Fruit fly (Drosophila melanogaster): ENCODE data around the gene CG32066.

CG32066 gene

DNA sequence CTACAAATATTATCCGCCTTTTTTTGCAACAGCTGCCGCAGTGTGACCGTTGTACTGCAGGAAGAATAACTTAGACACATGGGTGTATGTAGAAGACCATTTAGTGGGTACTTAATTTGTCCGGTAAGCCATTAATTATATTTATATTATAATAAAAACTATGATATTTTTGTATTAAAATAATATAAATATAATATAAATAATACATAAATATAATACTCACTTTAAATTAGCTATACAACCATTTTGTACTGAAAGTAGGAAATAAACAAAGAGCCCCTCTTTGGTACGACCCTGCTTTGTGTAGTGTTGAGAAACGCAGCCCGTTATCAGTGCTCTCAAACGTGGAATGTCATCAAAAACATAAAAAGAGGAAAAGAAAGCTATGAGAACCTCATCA, 23.0 kb downstream of the CG32066 start, which contains the start of gene Cnep1r2:
Gene Cnep1r2, plus strand, starts transcription at position 328 of the 400 bp plus-strand sequence.
- TF ChIP-seq pan (optimal IDR thresholded peaks at IDR 0.05): no peak
- no peak for TF ChIP-seq CG8478 (optimal IDR thresholded peaks at IDR 0.05)
- TF ChIP-seq psq (optimal IDR thresholded peaks at IDR 0.05): no peak
- no peak for TF ChIP-seq EcR (GFP tag; optimal IDR thresholded peaks at IDR 0.05)

DNA sequence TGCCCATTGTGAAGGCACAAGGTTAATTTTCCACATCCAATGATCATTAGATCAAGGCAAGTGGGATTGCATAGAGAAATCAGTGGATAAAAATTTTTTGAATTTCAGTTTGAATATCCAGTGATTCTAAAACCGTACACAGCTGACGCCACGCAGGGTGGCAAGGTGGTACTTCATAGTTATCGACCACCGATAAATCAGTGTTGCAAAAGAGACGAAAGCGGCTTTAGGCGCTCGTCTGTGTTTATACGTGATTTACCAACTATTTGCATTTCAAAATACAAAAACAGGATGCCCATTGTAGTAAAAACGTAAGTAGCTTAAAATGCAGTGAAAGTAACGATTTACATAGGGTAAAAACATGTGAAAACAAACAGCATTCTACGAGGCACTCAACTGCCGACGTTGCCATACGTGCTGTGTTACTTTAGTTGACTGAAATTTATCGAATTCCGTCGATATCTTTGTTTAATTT, 29.9 kb downstream of the CG32066 start, which contains the start of the genes CG42535, CG34001 and hay:
Gene CG42535, minus strand, starts transcription at position 51 of the 475 bp plus-strand sequence.
Gene CG34001, plus strand, starts transcription at position 195 of the 475 bp plus-strand sequence.
Gene hay, plus strand, starts transcription at position 195 of the 475 bp plus-strand sequence.
- TF ChIP-seq psq (optimal IDR thresholded peaks at IDR 0.05): no peak
- TF ChIP-seq Dll (optimal IDR thresholded peaks at IDR 0.05): no peak
- no peak for TF ChIP-seq usp (GFP tag; optimal IDR thresholded peaks at IDR 0.05)
- TF ChIP-seq pan (optimal IDR thresholded peaks at IDR 0.05): no peak
- TF ChIP-seq CG8478 (optimal IDR thresholded peaks at IDR 0.05): no peak
- no peak for TF ChIP-seq EcR (GFP tag; optimal IDR thresholded peaks at IDR 0.05)

DNA sequence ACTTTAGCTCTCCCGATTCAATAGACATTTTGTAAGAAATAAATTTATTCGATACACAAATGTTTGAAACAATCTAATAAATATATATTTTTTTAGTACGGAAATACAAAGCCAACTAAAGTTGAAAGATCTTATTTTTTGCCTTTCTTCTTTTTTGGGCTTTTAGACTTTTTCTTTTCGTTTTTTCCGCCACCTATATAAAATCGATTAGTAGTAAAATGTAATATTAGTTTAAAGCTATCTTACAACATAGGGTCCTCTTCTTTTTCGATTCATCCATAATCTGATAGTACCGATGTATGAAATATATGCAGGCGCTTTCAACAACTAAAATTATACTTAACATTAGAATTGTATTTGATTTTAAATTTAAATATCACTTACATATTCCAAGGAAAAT, 30.8 kb downstream of the CG32066 start, which contains the start of gene CG42536:
Gene CG42536, minus strand, starts transcription at position 101 of the 400 bp plus-strand sequence.
- no peak for TF ChIP-seq CG8478 (optimal IDR thresholded peaks at IDR 0.05)
- no peak for TF ChIP-seq Dll (optimal IDR thresholded peaks at IDR 0.05)
- no peak for TF ChIP-seq psq (optimal IDR thresholded peaks at IDR 0.05)
- no peak for TF ChIP-seq pan (optimal IDR thresholded peaks at IDR 0.05)
- TF ChIP-seq usp (GFP tag; optimal IDR thresholded peaks at IDR 0.05): no peak
- TF ChIP-seq EcR (GFP tag; optimal IDR thresholded peaks at IDR 0.05): no peak

DNA sequence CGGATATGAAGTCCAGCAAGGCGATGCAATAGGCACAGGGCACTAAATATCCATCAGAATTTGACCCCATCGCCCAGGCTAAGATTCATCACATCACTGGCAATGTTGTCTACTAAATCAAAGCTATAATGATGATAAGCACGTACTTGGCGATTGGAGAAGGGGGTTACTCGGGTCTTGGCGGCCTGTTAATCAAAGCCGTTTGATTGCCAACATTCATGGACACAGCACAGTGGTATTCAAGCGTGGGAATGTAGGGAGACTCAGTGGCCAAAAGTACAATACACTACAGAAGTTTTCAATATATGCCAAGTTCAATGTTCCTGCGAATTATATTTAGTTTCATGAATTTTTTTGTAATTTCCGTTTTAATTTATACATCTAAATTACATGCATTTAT, 32.4 kb downstream of the CG32066 start, which contains the start of gene CG14151:
Gene CG14151, minus strand, starts transcription at position 101 of the 400 bp plus-strand sequence.
- no peak for TF ChIP-seq pan (optimal IDR thresholded peaks at IDR 0.05)
- no peak for TF ChIP-seq EcR (GFP tag; optimal IDR thresholded peaks at IDR 0.05)
- no peak for TF ChIP-seq CG8478 (optimal IDR thresholded peaks at IDR 0.05)
- no peak for TF ChIP-seq Dll (optimal IDR thresholded peaks at IDR 0.05)
- no peak for TF ChIP-seq usp (GFP tag; optimal IDR thresholded peaks at IDR 0.05)
- no peak for TF ChIP-seq psq (optimal IDR thresholded peaks at IDR 0.05)

DNA sequence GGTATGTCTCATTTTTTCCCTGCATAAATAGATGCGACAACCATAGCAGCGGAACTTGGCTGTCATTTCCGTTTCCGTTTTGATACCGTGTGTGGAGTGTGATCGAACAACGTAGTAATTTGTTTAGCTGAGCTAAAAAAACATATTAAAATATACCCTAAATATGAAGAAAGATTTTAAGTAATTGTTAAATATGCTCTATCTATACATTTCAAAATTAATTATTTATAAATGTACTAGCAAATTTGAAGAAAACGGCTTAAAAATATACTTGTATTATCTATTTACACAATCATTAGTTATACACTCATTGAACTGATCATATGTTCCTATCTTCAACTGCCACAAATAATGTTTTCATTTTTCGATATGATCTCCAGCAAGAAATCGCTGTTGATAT, 34.6 kb downstream of the CG32066 start, which contains the start of gene CG34238:
Gene CG34238, plus strand, starts transcription at position 301 of the 400 bp plus-strand sequence.
- no peak for TF ChIP-seq Dll (optimal IDR thresholded peaks at IDR 0.05)
- TF ChIP-seq pan (optimal IDR thresholded peaks at IDR 0.05): no peak
- TF ChIP-seq EcR (GFP tag; optimal IDR thresholded peaks at IDR 0.05): no peak
- no peak for TF ChIP-seq usp (GFP tag; optimal IDR thresholded peaks at IDR 0.05)
- no peak for TF ChIP-seq CG8478 (optimal IDR thresholded peaks at IDR 0.05)
- TF ChIP-seq psq (optimal IDR thresholded peaks at IDR 0.05): no peak

DNA sequence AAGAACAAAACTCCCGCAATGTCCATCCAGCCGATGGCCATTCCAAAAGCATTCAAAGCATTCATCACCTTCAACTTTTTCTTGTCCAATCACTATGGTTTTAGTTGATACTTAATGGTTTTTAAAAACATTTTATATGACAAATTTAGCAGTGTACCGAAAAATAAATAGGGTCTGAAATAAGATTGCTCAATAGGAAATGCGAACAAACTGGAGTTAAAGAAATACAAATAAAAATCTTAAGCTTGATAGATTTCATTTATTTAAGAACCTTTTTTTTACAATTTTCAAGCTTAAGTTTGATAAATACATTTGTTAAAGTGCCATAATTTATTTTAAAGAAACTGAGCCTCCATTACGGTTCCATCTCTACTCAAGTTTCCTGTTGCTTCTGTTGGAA, 35.3 kb downstream of the CG32066 start, which contains the start of gene CG43127:
Gene CG43127, minus strand, starts transcription at position 101 of the 400 bp plus-strand sequence.
- TF ChIP-seq CG8478 (optimal IDR thresholded peaks at IDR 0.05) (no peak), usp (GFP tag; optimal IDR thresholded peaks at IDR 0.05) (no peak), Dll (optimal IDR thresholded peaks at IDR 0.05) (no peak), psq (optimal IDR thresholded peaks at IDR 0.05) (no peak), pan (optimal IDR thresholded peaks at IDR 0.05) (no peak), EcR (GFP tag; optimal IDR thresholded peaks at IDR 0.05) (no peak)

DNA sequence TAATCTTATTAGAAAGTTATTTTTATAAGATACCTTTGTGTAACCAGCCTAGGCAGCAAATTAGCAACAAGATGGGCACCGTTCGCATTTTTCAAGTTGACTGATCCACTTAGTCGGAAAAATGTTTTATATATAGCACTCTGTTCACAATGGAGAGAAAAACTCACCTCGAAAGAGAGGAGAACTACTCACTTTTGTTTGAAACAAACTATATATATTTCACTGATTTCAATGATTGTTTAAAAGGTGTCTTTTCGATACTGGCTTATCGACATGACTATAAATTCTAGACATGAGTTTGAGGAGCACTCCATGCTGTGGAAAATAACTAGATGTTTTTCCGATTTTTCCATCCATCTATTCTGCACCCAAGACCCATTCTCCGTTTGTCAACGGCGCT, 37.3 kb downstream of the CG32066 start, which contains the start of gene CG42521:
Gene CG42521, minus strand, starts transcription at position 101 of the 400 bp plus-strand sequence.
- TF ChIP-seq psq (optimal IDR thresholded peaks at IDR 0.05): no peak
- no peak for TF ChIP-seq pan (optimal IDR thresholded peaks at IDR 0.05)
- TF ChIP-seq EcR (GFP tag; optimal IDR thresholded peaks at IDR 0.05): no peak
- TF ChIP-seq CG8478 (optimal IDR thresholded peaks at IDR 0.05): no peak
- no peak for TF ChIP-seq usp (GFP tag; optimal IDR thresholded peaks at IDR 0.05)
- no peak for TF ChIP-seq Dll (optimal IDR thresholded peaks at IDR 0.05)

DNA sequence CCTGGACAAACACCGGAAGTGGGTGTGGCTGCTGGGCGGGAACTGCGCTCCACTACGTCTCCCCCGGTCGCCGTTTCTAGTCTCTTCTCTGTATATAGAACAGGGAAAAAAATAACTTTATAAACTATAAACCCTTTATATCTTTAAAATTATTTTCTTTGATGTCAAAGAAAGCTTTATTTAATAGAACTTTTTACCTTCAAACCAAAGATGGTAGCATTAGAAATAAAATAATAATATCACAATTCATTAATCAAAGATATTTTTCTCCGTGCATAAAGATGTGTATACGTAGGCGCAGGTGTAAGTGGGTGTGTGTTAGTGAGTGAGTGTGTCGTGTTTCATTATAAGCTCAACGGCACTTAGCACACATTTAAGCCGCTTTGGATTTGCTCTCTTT, 61.3 kb downstream of the CG32066 start:
- TF ChIP-seq usp (GFP tag; optimal IDR thresholded peaks at IDR 0.05) (no peak), Dll (optimal IDR thresholded peaks at IDR 0.05) (no peak), psq (optimal IDR thresholded peaks at IDR 0.05) (no peak), pan (optimal IDR thresholded peaks at IDR 0.05) (no peak), EcR (GFP tag; optimal IDR thresholded peaks at IDR 0.05) (no peak), CG8478 (optimal IDR thresholded peaks at IDR 0.05) (no peak)

Data from whole organism.